Fruit fly (Drosophila melanogaster) ovary, adult (tissue): Measurements from ENCODE around the gene CG33630.

Experiments
- CG17801 ChIP-seq: fragments of 200-800 bp; optimal IDR thresholded peaks from 2 replicates; lab custom pipeline; 2019; ENCODE audit warnings: missing biosample characterization, mild to moderate bottlenecking, missing genetic modification characterization, moderate library complexity; ENCODE audit not compliant: partially characterized antibody

The CG33630 gene

dm6 chr3R:10112195-10112594 is 49.8 kb downstream of the CG33630 start, which contains the start of gene CAH7:
TSS of gene CAH7 (plus strand) at chr3R:10112237.
- no peak for TF ChIP-seq CG17801 (GFP tag; lab: Kevin White, UChicago)
